Fruit fly (Drosophila melanogaster) Kc167 (cell line): ENCODE data around the gene CG31431.

Source experiments
- Myc ChIP-seq: fragments of >200 bp; optimal IDR thresholded peaks from 2 replicates; lab custom pipeline; 2017; ENCODE audit warnings: missing external identifiers
- h ChIP-seq: fragments of >200 bp; optimal IDR thresholded peaks from 3 replicates; lab custom pipeline; 2018; ENCODE audit warnings: missing external identifiers
- insv ChIP-seq: fragments of >200 bp; optimal IDR thresholded peaks from 3 replicates; lab custom pipeline; 2018; ENCODE audit warnings: missing external identifiers
- psq ChIP-seq: fragments of >200 bp; optimal IDR thresholded peaks from 2 replicates; lab custom pipeline; 2017; ENCODE audit warnings: missing external identifiers

- TF ChIP-seq insv (lab: Kevin White, UChicago) (no peak), Myc (lab: Kevin White, UChicago) (no peak), h (lab: Kevin White, UChicago) (no peak), psq (no peak)
These were observed 17.8 kb upstream of the CG31431 start for dm6 chr3R:21852579-21853233.
